Fruit fly (Drosophila melanogaster) whole organism, adult: Measurements from ENCODE around the gene CG44428.

Experiments used
- CG11617 ChIP-seq: fragments of 200-800 bp; sonication (Bioruptor generic); optimal IDR thresholded peaks from 2 replicates; lab custom pipeline; 2017; ENCODE audit warnings: mild to moderate bottlenecking, missing biosample characterization, missing genetic modification reagents, missing genetic modification characterization
- CG14711 ChIP-seq: fragments of 200-800 bp; sonication (Bioruptor generic); optimal IDR thresholded peaks from 2 replicates; lab custom pipeline; 2018; ENCODE audit warnings: missing biosample characterization, mild to moderate bottlenecking, missing genetic modification characterization, moderate library complexity
- CG1620 ChIP-seq: fragments of 200-800 bp; sonication (Bioruptor generic); optimal IDR thresholded peaks from 2 replicates; lab custom pipeline; 2016; ENCODE audit warnings: missing biosample characterization, missing genetic modification characterization
- CG33017 ChIP-seq: fragments of 200-800 bp; sonication (Bioruptor generic); optimal IDR thresholded peaks from 2 replicates; lab custom pipeline; 2018; ENCODE audit warnings: missing biosample characterization, mild to moderate bottlenecking, missing genetic modification characterization, moderate library complexity
- Clk ChIP-seq: fragments of 200-800 bp; sonication (Bioruptor generic); optimal IDR thresholded peaks from 2 replicates; lab custom pipeline; 2017; ENCODE audit warnings: missing biosample characterization, missing genetic modification characterization
- Hr96 ChIP-seq: fragments of 200-800 bp; sonication (Bioruptor generic); optimal IDR thresholded peaks from 2 replicates; lab custom pipeline; 2016; ENCODE audit warnings: missing biosample characterization, missing genetic modification characterization
- bab1 ChIP-seq: fragments of 200-800 bp; sonication (Bioruptor generic); optimal IDR thresholded peaks from 3 replicates; lab custom pipeline; 2019; ENCODE audit warnings: missing biosample characterization, mild to moderate bottlenecking, missing genetic modification characterization, moderate library complexity
- cic ChIP-seq: fragments of 200-800 bp; sonication (Bioruptor generic); optimal IDR thresholded peaks from 2 replicates; lab custom pipeline; 2017; ENCODE audit warnings: missing biosample characterization, mild to moderate bottlenecking, missing genetic modification characterization, moderate library complexity
- cnc ChIP-seq, 2 experiments: fragments of >200 bp; optimal IDR thresholded peaks; 2 replicates each; lab custom pipeline; 2017
- kay ChIP-seq: fragments of 200-800 bp; sonication (Bioruptor generic); peaks from one replicate; lab custom pipeline; 2016; ENCODE audit warnings: missing biosample characterization, missing genetic modification characterization, borderline replicate concordance
- toe ChIP-seq: fragments of 200-800 bp; sonication (Bioruptor generic); optimal IDR thresholded peaks from 2 replicates; lab custom pipeline; 2016; ENCODE audit warnings: missing biosample characterization, missing genetic modification characterization

DNA sequence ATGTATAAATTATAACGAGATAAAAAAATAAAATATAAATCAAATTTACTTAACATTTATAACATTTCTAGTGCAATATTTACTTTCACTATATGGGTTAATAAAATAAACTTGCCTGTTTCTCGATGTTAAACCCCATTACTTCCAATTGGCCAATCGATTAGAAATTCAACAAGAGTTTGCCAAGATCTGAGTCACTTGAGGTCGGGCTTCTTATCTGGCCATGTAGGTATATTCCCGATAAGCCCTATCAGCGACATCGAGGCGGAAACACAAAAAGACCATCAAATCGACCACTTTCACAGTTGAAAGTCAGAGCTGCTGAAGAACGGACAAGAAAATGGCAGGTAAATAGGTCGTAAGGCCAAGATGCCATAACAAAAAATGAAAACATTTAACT, 31.3 kb upstream of the CG44428 start, which contains the start of gene CG32633:
- TF ChIP-seq toe (GFP tag; lab: Kevin White, UChicago) (no peak), cnc (optimal IDR thresholded peaks at IDR 0.05; lab: Kevin White, UChicago) (no peak), bab1 (GFP tag; lab: Kevin White, UChicago) (no peak), cic (GFP tag; lab: Kevin White, UChicago) (no peak), CG14711 (tag; lab: Kevin White, UChicago) (no peak), CG1620 (GFP tag; lab: Kevin White, UChicago) (no peak), Hr96 (GFP tag; lab: Kevin White, UChicago) (no peak), CG33017 (tag; lab: Kevin White, UChicago) (no peak), CG11617 (GFP tag; lab: Kevin White, UChicago) (no peak), Clk (GFP tag; lab: Kevin White, UChicago) (no peak), kay (GFP tag; lab: Kevin White, UChicago) (no peak)
